Worm (Caenorhabditis elegans): ENCODE results near the gene ugt-54.

- TF ChIP-seq sptf-1 (tag; optimal IDR thresholded peaks at IDR 0.05), result no peak
- no peak for TF ChIP-seq unc-62 (GFP tag; optimal IDR thresholded peaks at IDR 0.05)
- no peak for TF ChIP-seq nhr-76 (tag; optimal IDR thresholded peaks at IDR 0.05)
- TF ChIP-seq nhr-237 (tag; optimal IDR thresholded peaks at IDR 0.05), result no peak
- no peak for TF ChIP-seq nhr-28 (tag; optimal IDR thresholded peaks at IDR 0.05)
- no peak for TF ChIP-seq unc-39 (tag; optimal IDR thresholded peaks at IDR 0.05)
- TF ChIP-seq nhr-12 (tag; optimal IDR thresholded peaks at IDR 0.05), result no peak
- no peak for TF ChIP-seq lin-32 (GFP tag; optimal IDR thresholded peaks at IDR 0.05)
- TF ChIP-seq snpc-4 (tag; optimal IDR thresholded peaks at IDR 0.05), result no peak
- no peak for TF ChIP-seq zip-8 (tag; optimal IDR thresholded peaks at IDR 0.05)
- TF ChIP-seq nhr-2 (tag; optimal IDR thresholded peaks at IDR 0.05), result no peak
- TF ChIP-seq ceh-83 (GFP tag; optimal IDR thresholded peaks at IDR 0.05), result no peak
Observed at ce11 chrIV:10718075-10718474, 43.4 kb upstream of the ugt-54 start.
